Worm (Caenorhabditis elegans): Measurements from ENCODE around the gene hex-3.
"Not testable (repeated sequence)": the region's sequence is repeated elsewhere in the genome, so short reads cannot be mapped to it uniquely, and the experiment has no call there.

hex-3 gene

DNA sequence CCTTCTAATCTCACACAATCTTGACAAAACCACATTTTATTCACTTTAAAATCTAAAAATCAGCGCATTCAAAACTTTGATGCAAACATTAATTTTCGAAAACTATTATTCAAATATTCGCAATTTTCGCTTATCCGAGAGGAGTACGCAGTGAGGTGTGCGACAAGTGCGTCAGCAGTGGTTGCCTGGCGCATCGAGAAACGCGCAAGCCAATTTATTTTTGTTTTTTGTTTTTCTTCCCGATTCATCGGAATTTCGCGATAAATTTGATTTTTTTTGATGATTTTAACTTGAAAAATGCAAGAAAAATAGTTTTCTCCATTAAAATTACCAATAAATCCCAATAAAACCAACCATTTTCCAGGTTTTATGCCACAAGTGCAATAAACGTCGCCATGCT is at the start of gene hex-3, which contains the start of gene fbxb-85:
Gene hex-3, plus strand, starts transcription at position 365 of the 400 bp plus-strand sequence.
Gene fbxb-85, minus strand, starts transcription at position 106 of the 400 bp plus-strand sequence.
- TF ChIP-seq ceh-36 (tag; optimal IDR thresholded peaks at IDR 0.05), result peak; percentile 65
- peak; percentile 78 for TF ChIP-seq pes-1 (GFP tag; IDR thresholded peaks at IDR 0.05)
- peak; percentile 73 for TF ChIP-seq tbx-37 (GFP tag; conservative IDR thresholded peaks at IDR 0.05)
- peak; percentile 76 for TF ChIP-seq tbx-11 (GFP tag; IDR thresholded peaks at IDR 0.05)
- TF ChIP-seq hmg-4 (GFP tag; optimal IDR thresholded peaks at IDR 0.05), result peak; percentile 84
- peak; percentile 48 for TF ChIP-seq ceh-13 (GFP tag; optimal IDR thresholded peaks at IDR 0.05)
- peak; percentile 62; the same call in 1 of the 2 replicates for TF ChIP-seq scrt-1 (GFP tag; IDR thresholded peaks at IDR 0.05)
- peak; percentile 32 for TF ChIP-seq hnd-1 (tag; optimal IDR thresholded peaks at IDR 0.05)
- no peak for TF ChIP-seq ama-1 (optimal IDR thresholded peaks at IDR 0.05)
- TF ChIP-seq aly-1 (tag; optimal IDR thresholded peaks at IDR 0.05), result peak; percentile 52
- TF ChIP-seq ets-7 (tag; optimal IDR thresholded peaks at IDR 0.05), result peak; percentile 42
- TF ChIP-seq tra-4 (tag; optimal IDR thresholded peaks at IDR 0.05), result peak; percentile 56
- peak; percentile 70 for TF ChIP-seq flt-1 (GFP tag; IDR thresholded peaks at IDR 0.05)
- TF ChIP-seq B0310.2 (tag; optimal IDR thresholded peaks at IDR 0.05), result peak; percentile 43
- peak; percentile 24 for TF ChIP-seq hmbx-1 (tag; optimal IDR thresholded peaks at IDR 0.05)
- peak; percentile 93 for TF ChIP-seq F13C5.2 (tag; optimal IDR thresholded peaks at IDR 0.05)
- TF ChIP-seq sea-1 (GFP tag; conservative IDR thresholded peaks at IDR 0.05), result 0 out of 2 replicates have a peak, but pooled peaks have one; percentile 67

DNA sequence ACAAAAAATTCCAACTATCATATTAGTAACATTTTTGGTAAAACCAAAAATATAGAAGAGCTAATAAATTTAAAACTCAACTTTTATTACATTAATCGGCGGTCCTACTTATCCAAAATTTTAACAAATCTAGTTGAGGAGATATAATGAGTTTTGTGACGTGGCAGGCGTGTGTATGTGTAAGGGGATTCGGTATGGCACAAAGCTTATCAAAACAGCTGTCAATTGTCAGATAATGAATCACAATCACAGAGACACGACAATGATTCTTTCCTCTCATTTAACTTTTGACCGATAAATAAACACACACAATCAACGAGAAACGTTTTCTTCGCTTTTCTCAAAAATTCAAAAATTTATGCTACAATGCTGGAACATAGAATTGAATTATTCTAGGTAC is 47.0 kb upstream of the hex-3 start, which contains the start of gene K11D9.3:
Gene K11D9.3, minus strand, starts transcription at position 181 of the 400 bp plus-strand sequence.
- no peak for TF ChIP-seq aly-1 (tag; optimal IDR thresholded peaks at IDR 0.05)
- no peak for TF ChIP-seq hmbx-1 (tag; optimal IDR thresholded peaks at IDR 0.05)
- no peak for TF ChIP-seq B0310.2 (tag; optimal IDR thresholded peaks at IDR 0.05)
- no peak for TF ChIP-seq ceh-13 (GFP tag; optimal IDR thresholded peaks at IDR 0.05)
- no peak for TF ChIP-seq ets-7 (tag; optimal IDR thresholded peaks at IDR 0.05)

DNA sequence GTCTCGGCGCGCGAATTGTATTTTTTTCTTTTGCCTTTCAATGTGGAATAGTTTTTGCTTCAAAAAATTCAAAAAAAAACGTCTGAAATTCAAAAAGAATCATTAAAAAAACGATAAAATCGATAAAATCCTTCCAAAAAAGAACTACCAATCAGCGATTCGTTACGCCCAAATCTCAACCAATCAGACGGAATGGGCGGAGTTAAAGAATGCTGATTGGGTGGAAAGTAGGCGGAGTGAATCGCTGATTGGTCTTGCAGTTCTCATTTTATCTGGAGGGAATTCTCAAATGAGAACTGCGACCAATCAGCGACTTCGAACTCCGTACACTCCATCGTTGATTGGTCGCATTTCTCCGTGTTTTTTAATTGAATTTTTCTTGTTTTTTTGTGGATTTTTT is 43.9 kb upstream of the hex-3 start:
- TF ChIP-seq B0310.2 (tag; optimal IDR thresholded peaks at IDR 0.05), result no peak
- TF ChIP-seq hmg-4 (GFP tag; optimal IDR thresholded peaks at IDR 0.05), result no peak
- TF ChIP-seq hmbx-1 (tag; optimal IDR thresholded peaks at IDR 0.05), result no peak
- TF ChIP-seq tra-4 (tag; optimal IDR thresholded peaks at IDR 0.05), result no peak
- no peak for TF ChIP-seq tbx-37 (GFP tag; conservative IDR thresholded peaks at IDR 0.05)
- no peak for TF ChIP-seq hnd-1 (tag; optimal IDR thresholded peaks at IDR 0.05)
- no peak for TF ChIP-seq ets-7 (tag; optimal IDR thresholded peaks at IDR 0.05)
- no peak for TF ChIP-seq flt-1 (GFP tag; IDR thresholded peaks at IDR 0.05)
- TF ChIP-seq scrt-1 (GFP tag; IDR thresholded peaks at IDR 0.05), result no peak
- no peak for TF ChIP-seq tbx-11 (GFP tag; IDR thresholded peaks at IDR 0.05)
- no peak for TF ChIP-seq ceh-13 (GFP tag; optimal IDR thresholded peaks at IDR 0.05)
- no peak for TF ChIP-seq aly-1 (tag; optimal IDR thresholded peaks at IDR 0.05)
- TF ChIP-seq ama-1 (optimal IDR thresholded peaks at IDR 0.05), result no peak
- no peak for TF ChIP-seq pes-1 (GFP tag; IDR thresholded peaks at IDR 0.05)
- TF ChIP-seq sea-1 (GFP tag; conservative IDR thresholded peaks at IDR 0.05), result no peak
- no peak for TF ChIP-seq F13C5.2 (tag; optimal IDR thresholded peaks at IDR 0.05)
- no peak for TF ChIP-seq ceh-36 (tag; optimal IDR thresholded peaks at IDR 0.05)

DNA sequence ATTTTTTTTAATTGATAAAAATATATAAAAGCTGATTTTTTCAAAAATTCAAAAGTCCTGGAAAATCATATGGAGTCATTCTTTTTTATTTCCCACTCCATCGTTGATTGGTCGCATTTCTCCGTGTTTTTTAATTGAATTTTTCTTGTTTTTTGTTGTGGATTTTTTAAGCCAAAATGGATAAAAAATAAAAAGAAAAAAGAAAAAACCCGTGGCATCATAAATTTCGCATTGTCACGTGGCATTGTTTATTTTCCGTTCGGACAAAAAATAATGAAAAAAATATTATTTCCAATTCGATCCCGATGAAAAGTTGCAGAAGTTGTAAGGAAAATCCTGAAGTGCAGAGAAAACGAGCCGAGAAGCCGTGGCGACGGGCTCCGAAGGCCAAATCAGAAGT is 43.4 kb upstream of the hex-3 start, which contains the start of gene klp-7:
Gene klp-7, plus strand, starts transcription at position 301 of the 400 bp plus-strand sequence.
- TF ChIP-seq B0310.2 (tag; optimal IDR thresholded peaks at IDR 0.05); tra-4 (tag; optimal IDR thresholded peaks at IDR 0.05); ama-1 (optimal IDR thresholded peaks at IDR 0.05): not testable (repeated sequence)

DNA sequence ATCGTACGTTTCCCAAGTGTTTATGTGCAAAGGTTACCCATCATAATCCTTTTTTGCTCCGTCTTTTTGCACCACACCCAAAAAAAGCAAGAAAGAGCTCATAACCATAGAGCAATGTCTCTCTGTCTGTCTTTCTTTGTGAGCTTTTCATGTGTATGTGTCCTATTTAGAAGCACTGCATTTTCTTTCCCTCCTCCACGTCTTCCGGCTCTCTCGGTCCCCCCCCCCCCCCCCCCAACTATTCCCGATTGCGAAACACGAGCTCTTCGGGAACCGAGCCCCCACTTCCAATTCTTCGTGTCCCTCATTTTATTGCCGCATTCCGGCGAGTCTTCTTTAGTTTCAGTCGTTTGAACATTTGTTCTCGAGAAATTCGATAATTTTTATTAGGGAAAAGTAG is 42.2 kb upstream of the hex-3 start:
- no peak for TF ChIP-seq aly-1 (tag; optimal IDR thresholded peaks at IDR 0.05)
- TF ChIP-seq sea-1 (GFP tag; conservative IDR thresholded peaks at IDR 0.05), result no peak
- TF ChIP-seq ceh-13 (GFP tag; optimal IDR thresholded peaks at IDR 0.05), result no peak

DNA sequence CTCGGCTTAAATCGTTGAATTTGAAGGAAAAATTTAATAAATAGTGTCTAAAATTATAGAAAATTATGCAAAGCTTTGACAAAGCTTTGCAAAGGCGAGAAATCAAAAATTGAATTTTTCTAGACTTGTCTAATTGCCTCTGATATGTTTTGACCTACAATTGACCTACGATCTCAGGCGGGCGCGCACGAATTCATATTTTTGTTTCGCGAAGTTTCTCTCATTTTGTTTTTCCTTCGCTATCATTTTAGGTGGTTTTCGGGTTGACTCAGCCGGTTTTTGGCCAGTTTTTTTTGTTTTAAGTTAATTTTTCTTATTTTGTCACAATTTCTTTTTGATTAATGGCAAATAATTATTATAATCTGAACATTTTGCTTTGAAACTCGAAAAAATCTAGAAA is 41.8 kb upstream of the hex-3 start:
- no peak for TF ChIP-seq hnd-1 (tag; optimal IDR thresholded peaks at IDR 0.05)
- no peak for TF ChIP-seq F13C5.2 (tag; optimal IDR thresholded peaks at IDR 0.05)
- no peak for TF ChIP-seq tbx-11 (GFP tag; IDR thresholded peaks at IDR 0.05)
- no peak for TF ChIP-seq scrt-1 (GFP tag; IDR thresholded peaks at IDR 0.05)

DNA sequence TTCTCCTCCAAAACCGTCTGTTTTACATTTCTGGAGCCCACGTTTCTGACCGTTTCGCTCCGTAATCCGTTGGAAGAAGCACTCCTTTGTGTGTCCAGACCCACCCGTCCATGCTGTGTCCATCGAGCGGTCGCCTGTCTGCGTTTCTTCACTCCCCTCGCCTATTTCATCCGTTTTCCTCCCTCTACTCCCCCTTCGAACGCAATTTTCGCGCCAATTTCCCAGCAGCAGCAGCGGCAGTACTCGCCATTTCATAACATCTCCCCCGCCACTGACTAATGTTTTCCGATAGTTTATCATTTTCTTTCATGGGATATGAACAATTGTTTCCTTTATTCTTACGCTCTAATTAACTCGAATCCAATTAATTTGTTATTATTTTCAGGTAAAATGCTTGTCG is 41.1 kb upstream of the hex-3 start:
- peak; percentile 30; the same call in 1 of the 2 replicates for TF ChIP-seq tbx-37 (GFP tag; conservative IDR thresholded peaks at IDR 0.05)
- 0 out of 2 replicates have a peak, but pooled peaks have one; percentile 6 for TF ChIP-seq flt-1 (GFP tag; IDR thresholded peaks at IDR 0.05)
- TF ChIP-seq ceh-13 (GFP tag; optimal IDR thresholded peaks at IDR 0.05), result no peak
- TF ChIP-seq hnd-1 (tag; optimal IDR thresholded peaks at IDR 0.05), result no peak
- TF ChIP-seq hmg-4 (GFP tag; optimal IDR thresholded peaks at IDR 0.05), result peak; percentile 68
- TF ChIP-seq F13C5.2 (tag; optimal IDR thresholded peaks at IDR 0.05), result peak; percentile 44

DNA sequence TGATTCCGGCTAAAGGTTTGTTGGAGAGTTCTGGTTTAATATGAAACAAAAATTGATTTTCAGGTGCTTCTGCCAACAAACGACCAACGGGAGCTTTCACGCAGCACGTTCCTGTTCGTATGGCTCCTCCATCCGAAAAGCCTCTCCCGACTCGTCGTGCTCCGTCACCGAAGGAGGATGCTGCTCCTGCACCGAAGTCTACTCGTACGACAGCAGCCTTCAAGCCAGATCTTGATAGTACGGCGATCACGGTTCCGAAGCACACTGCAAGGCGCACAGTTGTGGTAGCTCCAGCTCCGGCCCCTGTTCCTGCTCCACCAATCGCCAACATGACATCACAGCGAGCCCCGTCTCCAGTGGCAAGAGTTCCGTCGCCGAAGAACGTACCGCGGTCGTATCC is 40.2 kb upstream of the hex-3 start:
- TF ChIP-seq F13C5.2 (tag; optimal IDR thresholded peaks at IDR 0.05), result no peak
- TF ChIP-seq aly-1 (tag; optimal IDR thresholded peaks at IDR 0.05), result peak; percentile 38

DNA sequence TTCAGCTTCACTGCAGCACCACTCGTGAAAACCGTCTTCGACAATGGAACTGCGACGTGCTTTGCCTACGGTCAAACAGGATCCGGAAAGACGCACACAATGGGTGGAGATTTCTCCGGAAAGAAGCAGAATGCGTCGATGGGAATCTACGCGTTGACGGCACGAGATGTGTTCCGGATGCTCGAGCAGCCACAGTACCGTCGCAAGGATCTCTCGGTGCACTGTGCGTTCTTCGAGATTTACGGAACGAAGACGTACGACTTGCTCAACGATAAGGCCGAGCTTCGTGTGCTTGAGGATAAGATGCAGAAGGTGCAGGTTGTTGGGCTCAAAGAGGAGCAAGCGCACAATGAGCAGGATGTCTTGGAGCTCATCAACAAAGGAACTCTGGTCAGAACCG is 39.5 kb upstream of the hex-3 start:
- no peak for TF ChIP-seq ama-1 (optimal IDR thresholded peaks at IDR 0.05)
- no peak for TF ChIP-seq scrt-1 (GFP tag; IDR thresholded peaks at IDR 0.05)
- no peak for TF ChIP-seq hnd-1 (tag; optimal IDR thresholded peaks at IDR 0.05)

All from whole organism, early embryonic.